Fruit fly (Drosophila melanogaster): ENCODE measurements around the gene dod.

dm6 chrX:21365421-21365820 is 20.3 kb downstream of the dod start:
- TF ChIP-seq CG34367 (tag; optimal IDR thresholded peaks at IDR 0.05) (no peak), Ets98B (GFP tag; IDR thresholded peaks at IDR 0.05) (no peak), fd96Ca (GFP tag; IDR thresholded peaks at IDR 0.05) (no peak), CG8159 (tag; optimal IDR thresholded peaks at IDR 0.05) (no peak), CG17806 (tag; optimal IDR thresholded peaks at IDR 0.05) (no peak), D1 (tag; optimal IDR thresholded peaks at IDR 0.05) (no peak), rn (GFP tag; IDR thresholded peaks at IDR 0.05) (no peak), CG8301 (tag; optimal IDR thresholded peaks at IDR 0.05) (no peak), EcR (GFP tag; optimal IDR thresholded peaks at IDR 0.05) (no peak), CG14655 (GFP tag; optimal IDR thresholded peaks at IDR 0.05) (no peak), CG15710 (tag; optimal IDR thresholded peaks at IDR 0.05) (no peak), CG9948 (tag; optimal IDR thresholded peaks at IDR 0.05) (no peak)

Data from whole organism, pupa.